Fruit fly (Drosophila melanogaster) whole organism, embryonic: ENCODE measurements around the gene CG4770.

Experiments used
- ATbp ChIP-seq: fragments of 200-800 bp; sonication (Bioruptor generic); optimal IDR thresholded peaks from 2 replicates; lab custom pipeline; 2017; ENCODE audit warnings: missing biosample characterization, mild to moderate bottlenecking, missing genetic modification characterization, missing genetic modification reagents
- Aef1 ChIP-seq: fragments of 200-800 bp; sonication (Bioruptor generic); IDR thresholded peaks from 3 replicates; pipeline ENCODE4 v1.3.6; 2022; ENCODE audit warnings: missing biosample characterization, missing genetic modification characterization
- Awh ChIP-seq: fragments of 200-800 bp; sonication (Bioruptor generic); IDR thresholded peaks from 2 replicates; pipeline ENCODE4, ENCODE4 v1.3.6; 2022; ENCODE audit warnings: missing biosample characterization, missing genetic modification characterization
- B-H2 ChIP-seq: fragments of 200-800 bp; sonication (Bioruptor generic); optimal IDR thresholded peaks from 2 replicates; lab custom pipeline; 2018; ENCODE audit warnings: missing biosample characterization, mild to moderate bottlenecking, missing genetic modification characterization
- Bdp1 ChIP-seq: fragments of 200-800 bp; sonication (Bioruptor generic); optimal IDR thresholded peaks from 3 replicates; lab custom pipeline; 2016; ENCODE audit warnings: missing biosample characterization, missing genetic modification characterization
- CG10462 ChIP-seq: fragments of 200-800 bp; sonication (Bioruptor generic); optimal IDR thresholded peaks from 2 replicates; lab custom pipeline; 2016; ENCODE audit warnings: missing biosample characterization, missing genetic modification characterization
- CG11723 ChIP-seq: fragments of 200-800 bp; sonication (Bioruptor generic); optimal IDR thresholded peaks from 2 replicates; lab custom pipeline; 2017; ENCODE audit warnings: missing biosample characterization, mild to moderate bottlenecking, missing genetic modification characterization
- CG13424 ChIP-seq: fragments of 200-800 bp; sonication (Bioruptor generic); optimal IDR thresholded peaks from 2 replicates; lab custom pipeline; 2019; ENCODE audit warnings: missing biosample characterization, mild to moderate bottlenecking, missing genetic modification characterization, moderate library complexity
- CG13624 ChIP-seq: fragments of 200-800 bp; sonication (Bioruptor generic); optimal IDR thresholded peaks from 2 replicates; lab custom pipeline; 2016; ENCODE audit warnings: missing biosample characterization, missing genetic modification characterization
- CG14050 ChIP-seq: fragments of 200-800 bp; sonication (Bioruptor generic); IDR thresholded peaks from 3 replicates; pipeline ENCODE4 v1.3.6; 2022; ENCODE audit warnings: missing biosample characterization, missing genetic modification characterization
- CG15011 ChIP-seq: fragments of 200-800 bp; sonication (Bioruptor generic); optimal IDR thresholded peaks from 3 replicates; lab custom pipeline; 2018; ENCODE audit warnings: missing biosample characterization, mild to moderate bottlenecking, missing genetic modification characterization
- CG15269 ChIP-seq: fragments of 200-800 bp; sonication (Bioruptor generic); optimal IDR thresholded peaks from 2 replicates; lab custom pipeline; 2018; ENCODE audit warnings: missing biosample characterization, mild to moderate bottlenecking, missing genetic modification characterization, moderate library complexity
- CG1832 ChIP-seq: fragments of 200-800 bp; sonication (Bioruptor generic); optimal IDR thresholded peaks from 2 replicates; lab custom pipeline; 2017; ENCODE audit warnings: missing biosample characterization, mild to moderate bottlenecking, missing genetic modification characterization, inconsistent platforms
- CG18619 ChIP-seq: fragments of 200-800 bp; sonication (Bioruptor generic); optimal IDR thresholded peaks from 3 replicates; lab custom pipeline; 2017; ENCODE audit warnings: missing biosample characterization, mild to moderate bottlenecking, missing genetic modification characterization
- CG4617 ChIP-seq: fragments of 200-800 bp; sonication (Bioruptor generic); optimal IDR thresholded peaks from 3 replicates; lab custom pipeline; 2016; ENCODE audit warnings: missing biosample characterization, missing genetic modification characterization, borderline replicate concordance
- CG4707 ChIP-seq: fragments of 200-800 bp; sonication (Bioruptor generic); optimal IDR thresholded peaks from 2 replicates; lab custom pipeline; 2018; ENCODE audit warnings: missing biosample characterization, mild to moderate bottlenecking, missing genetic modification characterization, moderate library complexity
- CG8924 ChIP-seq: fragments of 200-800 bp; optimal IDR thresholded peaks from 3 replicates; lab custom pipeline; 2019; ENCODE audit warnings: missing biosample characterization, mild to moderate bottlenecking, missing genetic modification characterization, moderate library complexity
- CG9876 ChIP-seq: fragments of 200-800 bp; sonication (Bioruptor generic); optimal IDR thresholded peaks from 2 replicates; lab custom pipeline; 2016; ENCODE audit warnings: missing biosample characterization, missing genetic modification characterization
- D19A ChIP-seq: fragments of 200-800 bp; optimal IDR thresholded peaks from 3 replicates; lab custom pipeline; 2019; ENCODE audit warnings: missing biosample characterization, mild to moderate bottlenecking, missing genetic modification characterization, moderate library complexity
- Deaf1 ChIP-seq: fragments of 200-800 bp; optimal IDR thresholded peaks from 3 replicates; lab custom pipeline; 2019; ENCODE audit warnings: missing biosample characterization, mild to moderate bottlenecking, missing genetic modification characterization, moderate library complexity
- Doc3 ChIP-seq: fragments of 200-800 bp; sonication (Bioruptor generic); IDR thresholded peaks from 3 replicates; pipeline ENCODE4 v1.3.6; 2022; ENCODE audit warnings: missing biosample characterization, missing genetic modification characterization; ENCODE audit not compliant: partially characterized antibody
- Jarid2 ChIP-seq: fragments of 200-800 bp; sonication (Bioruptor generic); optimal IDR thresholded peaks from 3 replicates; lab custom pipeline; 2017; ENCODE audit warnings: mild to moderate bottlenecking, missing biosample characterization, missing genetic modification reagents, missing genetic modification characterization
- MTF-1 ChIP-seq: fragments of 200-800 bp; sonication (Bioruptor generic); optimal IDR thresholded peaks from 2 replicates; lab custom pipeline; 2018; ENCODE audit warnings: missing biosample characterization, mild to moderate bottlenecking, missing genetic modification characterization, borderline replicate concordance
- Nf-YA ChIP-seq: fragments of 200-800 bp; sonication (Bioruptor generic); IDR thresholded peaks from 2 replicates; pipeline ENCODE4 v1.3.6; 2022; ENCODE audit warnings: missing biosample characterization, missing genetic modification characterization
- Nf-YB ChIP-seq: fragments of 200-800 bp; sonication (Bioruptor generic); optimal IDR thresholded peaks from 3 replicates; lab custom pipeline; 2019; ENCODE audit warnings: missing biosample characterization, mild to moderate bottlenecking, missing genetic modification characterization, moderate library complexity
- Optix ChIP-seq: fragments of 200-800 bp; sonication (Bioruptor generic); IDR thresholded peaks from 3 replicates; pipeline ENCODE4 v1.3.6; 2022; ENCODE audit warnings: missing biosample characterization, missing genetic modification characterization
- Ptx1 ChIP-seq: fragments of 200-800 bp; sonication (Bioruptor generic); IDR thresholded peaks from 2 replicates; pipeline ENCODE4 v1.3.6; 2022; ENCODE audit warnings: missing biosample characterization, missing genetic modification characterization
- Scr ChIP-seq: fragments of 200-800 bp; sonication (Bioruptor generic); IDR thresholded peaks from 2 replicates; pipeline ENCODE4 v1.3.6; 2022; ENCODE audit warnings: missing biosample characterization, missing genetic modification characterization; ENCODE audit not compliant: partially characterized antibody
- Sox102F ChIP-seq: fragments of 200-800 bp; sonication (Bioruptor generic); optimal IDR thresholded peaks from 2 replicates; lab custom pipeline; 2018; ENCODE audit warnings: missing biosample characterization, mild to moderate bottlenecking, missing genetic modification characterization, moderate library complexity
- Spps ChIP-seq: fragments of 200-800 bp; sonication (Bioruptor generic); optimal IDR thresholded peaks from 2 replicates; lab custom pipeline; 2018; ENCODE audit warnings: missing biosample characterization, mild to moderate bottlenecking, missing genetic modification characterization
- Ssrp ChIP-seq: fragments of 200-800 bp; sonication (Bioruptor generic); optimal IDR thresholded peaks from 2 replicates; lab custom pipeline; 2018; ENCODE audit warnings: missing biosample characterization, mild to moderate bottlenecking, missing genetic modification characterization, moderate library complexity
- Taf1 ChIP-seq: fragments of 200-800 bp; sonication (Bioruptor generic); IDR thresholded peaks from 2 replicates; pipeline ENCODE4 v1.3.6; 2022; ENCODE audit warnings: missing biosample characterization, missing genetic modification characterization
- Xrp1 ChIP-seq: fragments of 200-800 bp; sonication (Bioruptor generic); IDR thresholded peaks from 2 replicates; pipeline ENCODE4 v1.3.6; 2022; ENCODE audit warnings: missing biosample characterization, missing genetic modification characterization
- bab2 ChIP-seq: fragments of 200-800 bp; sonication (Bioruptor generic); optimal IDR thresholded peaks from 2 replicates; lab custom pipeline; 2016; ENCODE audit warnings: missing biosample characterization, missing genetic modification characterization
- crp ChIP-seq, 2 experiments: fragments of 200-800 bp; sonication (Bioruptor generic); optimal IDR thresholded peaks; 2 replicates in 1 of 2; 3 replicates in 1 of 2; lab custom pipeline; 2017; ENCODE audit warnings: missing biosample characterization in 2 of 2, missing genetic modification characterization in 2 of 2, mild to moderate bottlenecking in 1 of 2, moderate library complexity in 1 of 2
- da ChIP-seq: fragments of 200-800 bp; sonication (Bioruptor generic); optimal IDR thresholded peaks from 2 replicates; lab custom pipeline; 2016; ENCODE audit warnings: missing biosample characterization, missing genetic modification characterization
- danr ChIP-seq: fragments of 200-800 bp; sonication (Bioruptor generic); IDR thresholded peaks from 2 replicates; pipeline ENCODE4 v1.3.6; 2022; ENCODE audit warnings: missing biosample characterization, missing genetic modification characterization
- fd102C ChIP-seq: fragments of 200-800 bp; sonication (Bioruptor generic); optimal IDR thresholded peaks from 2 replicates; lab custom pipeline; 2018; ENCODE audit warnings: missing biosample characterization, mild to moderate bottlenecking, missing genetic modification characterization, moderate library complexity
- grau ChIP-seq: fragments of 200-800 bp; optimal IDR thresholded peaks from 3 replicates; lab custom pipeline; 2019; ENCODE audit warnings: missing biosample characterization, mild to moderate bottlenecking, missing genetic modification characterization, moderate library complexity
- gt ChIP-seq: fragments of 200-800 bp; sonication (Bioruptor generic); IDR thresholded peaks from 2 replicates; pipeline ENCODE4 v1.3.6; 2022; ENCODE audit warnings: missing biosample characterization, missing genetic modification characterization
- hth ChIP-seq: fragments of >200 bp; optimal IDR thresholded peaks from 2 replicates; lab custom pipeline; 2017; ENCODE audit warnings: inconsistent platforms
- inv ChIP-seq: fragments of 200-800 bp; sonication (Bioruptor generic); IDR thresholded peaks from 2 replicates; pipeline ENCODE4 v1.3.6; 2022; ENCODE audit warnings: missing biosample characterization, missing genetic modification characterization; ENCODE audit not compliant: partially characterized antibody
- ken ChIP-seq: fragments of 200-800 bp; sonication (Bioruptor generic); IDR thresholded peaks from 3 replicates; pipeline ENCODE4 v1.3.6; 2022; ENCODE audit warnings: missing biosample characterization, missing genetic modification characterization
- lov ChIP-seq, 2 experiments: fragments of 200-800 bp in 1 of 2; fragments of >200 bp in 1 of 2; sonication (Bioruptor generic) in 1 of 2; IDR thresholded peaks in 1 of 2; optimal IDR thresholded peaks in 1 of 2; 2 replicates in 1 of 2; 3 replicates in 1 of 2; pipeline versions ENCODE4 v1.3.6 to Lab custom; 2017 to 2022; ENCODE audit warnings: missing biosample characterization in 1 of 2, missing genetic modification characterization in 1 of 2
- onecut ChIP-seq: fragments of 200-800 bp; sonication (Bioruptor generic); IDR thresholded peaks from 2 replicates; pipeline ENCODE4 v1.3.6; 2022; ENCODE audit warnings: missing biosample characterization, missing genetic modification characterization
- pfk ChIP-seq: fragments of 200-800 bp; sonication (Bioruptor generic); optimal IDR thresholded peaks from 2 replicates; lab custom pipeline; 2018; ENCODE audit warnings: missing biosample characterization, mild to moderate bottlenecking, missing genetic modification characterization, moderate library complexity
- sd ChIP-seq: fragments of 200-800 bp; sonication (Bioruptor generic); optimal IDR thresholded peaks from 3 replicates; lab custom pipeline; 2018; ENCODE audit warnings: missing biosample characterization, mild to moderate bottlenecking, missing genetic modification characterization, moderate library complexity
- unpg ChIP-seq: fragments of 200-800 bp; sonication (Bioruptor generic); optimal IDR thresholded peaks from 3 replicates; lab custom pipeline; 2018; ENCODE audit warnings: missing biosample characterization, mild to moderate bottlenecking, missing genetic modification characterization, moderate library complexity
- vvl ChIP-seq: fragments of 200-800 bp; sonication (Bioruptor generic); IDR thresholded peaks from 2 replicates; pipeline ENCODE4 v1.3.6; 2022; ENCODE audit warnings: missing biosample characterization, missing genetic modification characterization

The CG4770 gene

dm6 chr3R:19908863-19909343, 9.4 kb upstream of the CG4770 start:
- TF ChIP-seq Aef1 (peak; percentile 86), CG4707 (peak; percentile 74), Jarid2 (peak; percentile 52), CG11723 (GFP tag; lab: Kevin White, UChicago) (peak; percentile 38), onecut (GFP tag; lab: Robert Waterston, UW) (peak; percentile 78), CG4617 (GFP tag; lab: Kevin White, UChicago) (peak; percentile 55), unpg (GFP tag; lab: Kevin White, UChicago) (peak; percentile 86), CG15269 (tag; lab: Kevin White, UChicago) (peak; percentile 88), crp (GFP tag; optimal IDR thresholded peaks at IDR 0.05; lab: Kevin White, UChicago) (no peak), Optix (GFP tag; lab: Robert Waterston, UW) (peak; percentile 78), Nf-YA (peak; percentile 61), CG1832 (GFP tag; lab: Kevin White, UChicago) (no peak), inv (GFP tag; lab: Robert Waterston, UW) (no peak), D19A (peak; percentile 70), CG8924 (peak; percentile 84), Spps (tag; lab: Kevin White, UChicago) (peak; percentile 36), Bdp1 (GFP tag; lab: Kevin White, UChicago) (peak; percentile 73), Deaf1 (tag; lab: Kevin White, UChicago) (peak; percentile 47), Taf1 (GFP tag; lab: Robert Waterston, UW) (peak; percentile 59), Awh (GFP tag; lab: Robert Waterston, UW) (peak; percentile 87), ken (peak; percentile 87), ATbp (GFP tag; lab: Kevin White, UChicago) (peak; percentile 82), Doc3 (GFP tag; lab: Robert Waterston, UW) (no peak), pfk (GFP tag; lab: Kevin White, UChicago) (no peak), sd (peak; percentile 63), gt (no peak; the same call in 1 of the 2 replicates), Scr (GFP tag; lab: Robert Waterston, UW) (peak; percentile 38; the same call in 1 of the 2 replicates), danr (GFP tag; lab: Robert Waterston, UW) (peak; percentile 25; the same call in 1 of the 2 replicates), bab2 (GFP tag; lab: Kevin White, UChicago) (peak; percentile 52), Ssrp (tag; lab: Kevin White, UChicago) (peak; percentile 64), lov (optimal IDR thresholded peaks at IDR 0.05; lab: Kevin White, UChicago) (no peak), lov (GFP tag; IDR thresholded peaks at IDR 0.05; lab: Robert Waterston, UW) (peak; percentile 78; the same call in 2 of the 3 replicates), Nf-YB (GFP tag; lab: Kevin White, UChicago) (peak; percentile 38), B-H2 (GFP tag; lab: Kevin White, UChicago) (no peak), CG13624 (peak; percentile 37), fd102C (no peak), CG13424 (tag; lab: Kevin White, UChicago) (peak; percentile 63), Ptx1 (peak; percentile 91), CG9876 (peak; percentile 75), Sox102F (GFP tag; lab: Kevin White, UChicago) (peak; percentile 90), CG14050 (GFP tag; lab: Robert Waterston, UW) (peak; percentile 84), hth (no peak), CG15011 (GFP tag; lab: Kevin White, UChicago) (peak; percentile 65), da (peak; percentile 58), MTF-1 (GFP tag; lab: Kevin White, UChicago) (peak; percentile 71), vvl (peak; percentile 94), CG10462 (GFP tag; lab: Kevin White, UChicago) (peak; percentile 68), grau (tag; lab: Kevin White, UChicago) (peak; percentile 86), Xrp1 (peak; percentile 86), CG18619 (GFP tag; lab: Kevin White, UChicago) (peak; percentile 77)
